Worm (Caenorhabditis elegans) whole organism, L4/young adult: ENCODE results near the gene C31B8.12.

Experiments
- W03F9.2 ChIP-seq: fragments of 150-350 bp; optimal IDR thresholded peaks from 2 replicates; lab custom pipeline; 2014; ENCODE audit warnings: missing biosample characterization, missing genetic modification characterization
- dao-5 ChIP-seq: sonication (generic microtip); optimal IDR thresholded peaks from 2 replicates; lab custom pipeline; 2016; ENCODE audit warnings: missing genotype, missing genetic modification characterization, moderate library complexity, missing compliant biosample characterization
- him-1 ChIP-seq: sonication (generic microtip); optimal IDR thresholded peaks from 2 replicates; lab custom pipeline; 2016; ENCODE audit warnings: missing genotype, missing genetic modification reagents, missing genetic modification characterization, missing compliant biosample characterization

DNA sequence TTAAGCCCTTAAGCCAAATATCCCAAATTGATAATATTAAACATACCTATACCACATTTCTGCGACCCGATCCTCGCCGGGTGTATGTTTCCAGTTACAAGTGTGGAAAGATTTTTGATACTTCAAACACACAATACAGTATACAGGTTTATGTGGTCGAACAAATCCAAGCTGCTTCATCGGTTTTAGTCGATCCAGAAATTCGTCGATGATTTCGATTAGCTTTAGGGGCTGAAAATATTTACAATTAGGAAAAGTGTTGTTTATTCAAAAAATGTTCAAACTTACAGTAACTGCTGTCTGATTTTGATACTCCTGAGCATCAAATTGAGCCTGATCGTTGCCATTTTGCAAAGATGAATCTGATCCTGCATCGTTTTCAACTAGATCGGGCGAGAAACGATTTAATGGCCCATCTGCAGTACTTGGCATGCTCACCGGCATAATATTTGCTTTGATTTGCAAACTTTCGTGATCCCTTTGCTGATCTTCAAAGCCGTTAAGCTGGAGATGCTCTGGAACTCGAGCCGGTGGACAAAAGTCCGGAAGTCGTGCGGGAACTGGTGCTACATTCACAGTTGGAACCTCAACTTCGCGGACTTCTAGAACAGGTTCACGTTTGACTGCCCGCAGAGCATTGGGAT, 51.1 kb downstream of the C31B8.12 start:
- no peak for TF ChIP-seq him-1 (tag; lab: Kevin White, UChicago)
- TF ChIP-seq dao-5, result no peak
- TF ChIP-seq W03F9.2, result no peak
